Fruit fly (Drosophila melanogaster): ENCODE results near the gene sta.

sta gene

DNA sequence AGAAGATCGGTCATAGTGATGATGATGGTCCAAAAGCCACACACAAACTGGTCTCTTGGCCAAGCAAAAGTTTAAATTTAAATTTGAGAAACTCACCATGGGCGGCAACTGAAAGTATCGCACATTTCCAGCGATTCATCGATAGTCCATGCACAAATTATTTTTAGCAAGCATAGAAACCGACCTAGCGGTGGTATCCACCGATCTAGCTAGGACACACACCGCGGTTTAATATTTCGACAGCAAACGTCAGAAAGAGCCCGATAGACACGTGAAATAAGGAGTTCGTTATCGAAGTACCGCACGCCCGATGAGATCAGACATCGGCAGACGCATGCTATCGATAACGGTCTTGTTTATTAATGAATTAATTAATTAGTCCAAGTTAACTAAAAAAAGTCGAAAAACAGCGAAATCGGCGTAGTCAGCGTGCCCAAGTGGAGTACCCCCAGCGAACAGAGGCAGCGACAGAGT, 29.6 kb upstream of the sta start, which contains the start of gene CG14795 (continued):
- peak; percentile 97 for TF ChIP-seq bbx (GFP tag; IDR thresholded peaks at IDR 0.05; ENCODE audit: partially characterized antibody)
- peak; percentile 47 for TF ChIP-seq lilli (GFP tag; optimal IDR thresholded peaks at IDR 0.05)
- no peak for TF ChIP-seq CG3281 (GFP tag; optimal IDR thresholded peaks at IDR 0.05)
- TF ChIP-seq CG13287 (GFP tag; IDR thresholded peaks at IDR 0.05; ENCODE audit: partially characterized antibody): peak; percentile 97
- peak; percentile 96 for TF ChIP-seq tna (GFP tag; IDR thresholded peaks at IDR 0.05; ENCODE audit: partially characterized antibody)
- TF ChIP-seq esg (GFP tag; conservative IDR thresholded peaks at IDR 0.05): no peak
- TF ChIP-seq ase (GFP tag; IDR thresholded peaks at IDR 0.05): no peak
- no peak for TF ChIP-seq Neu2 (GFP tag; optimal IDR thresholded peaks at IDR 0.05; ENCODE audit: borderline replicate concordance)
- peak; percentile 78 for TF ChIP-seq zen (tag; optimal IDR thresholded peaks at IDR 0.05)
- no peak for TF ChIP-seq Sox100B (GFP tag; optimal IDR thresholded peaks at IDR 0.05)
- peak; percentile 24 for TF ChIP-seq lab (GFP tag; optimal IDR thresholded peaks at IDR 0.05)
- TF ChIP-seq NfI (GFP tag; optimal IDR thresholded peaks at IDR 0.05): peak; percentile 2
- TF ChIP-seq stc (GFP tag; IDR thresholded peaks at IDR 0.05): no peak
- peak; percentile 18 for TF ChIP-seq Bdp1 (GFP tag; optimal IDR thresholded peaks at IDR 0.05)
- TF ChIP-seq CG1832 (GFP tag; optimal IDR thresholded peaks at IDR 0.05): no peak
- peak; percentile 39 for TF ChIP-seq zfh2 (GFP tag; optimal IDR thresholded peaks at IDR 0.05)
- TF ChIP-seq CG15601 (tag; optimal IDR thresholded peaks at IDR 0.05): peak; percentile 50
- TF ChIP-seq CG9932 (GFP tag; IDR thresholded peaks at IDR 0.05): peak; percentile 72
- TF ChIP-seq kah (GFP tag; optimal IDR thresholded peaks at IDR 0.05): no peak
- TF ChIP-seq Nf-YA (GFP tag; IDR thresholded peaks at IDR 0.05): no peak
- TF ChIP-seq CG12155 (GFP tag; optimal IDR thresholded peaks at IDR 0.05): peak; percentile 35
- TF ChIP-seq Opbp (GFP tag; IDR thresholded peaks at IDR 0.05; ENCODE audit: partially characterized antibody): peak; percentile 94
- no peak for TF ChIP-seq tgo (GFP tag; IDR thresholded peaks at IDR 0.05)
- TF ChIP-seq sisA (GFP tag; IDR thresholded peaks at IDR 0.05): no peak
- TF ChIP-seq CG14441 (GFP tag; IDR thresholded peaks at IDR 0.05): no peak
- TF ChIP-seq ind (GFP tag; optimal IDR thresholded peaks at IDR 0.05): no peak
- TF ChIP-seq Camta (GFP tag; optimal IDR thresholded peaks at IDR 0.05): no peak
- TF ChIP-seq amos (GFP tag; IDR thresholded peaks at IDR 0.05; ENCODE audit: partially characterized antibody): peak; percentile 97
- peak; percentile 82 for TF ChIP-seq CG17186 (GFP tag; optimal IDR thresholded peaks at IDR 0.05)
- TF ChIP-seq Myb (GFP tag; optimal IDR thresholded peaks at IDR 0.05): peak; percentile 94
- no peak for TF ChIP-seq disco-r (GFP tag; optimal IDR thresholded peaks at IDR 0.05)
- no peak for TF ChIP-seq CG30431 (GFP tag; optimal IDR thresholded peaks at IDR 0.05)
- TF ChIP-seq CG13624 (GFP tag; optimal IDR thresholded peaks at IDR 0.05): peak; percentile 60
- peak; percentile 38 for TF ChIP-seq Adf1 (GFP tag; IDR thresholded peaks at IDR 0.05)
- TF ChIP-seq wor (GFP tag; IDR thresholded peaks at IDR 0.05): no peak
- no peak for TF ChIP-seq CG6813 (GFP tag; optimal IDR thresholded peaks at IDR 0.05)
- TF ChIP-seq CG17361 (GFP tag; IDR thresholded peaks at IDR 0.05): peak; percentile 14; the same call in 1 of the 3 replicates
- TF ChIP-seq prd (optimal IDR thresholded peaks at IDR 0.05): no peak
- TF ChIP-seq prd (GFP tag; IDR thresholded peaks at IDR 0.05): peak; percentile 5; the same call in 1 of the 3 replicates
- peak; percentile 69 for TF ChIP-seq CG17912 (GFP tag; optimal IDR thresholded peaks at IDR 0.05)
- TF ChIP-seq CG9797 (GFP tag; optimal IDR thresholded peaks at IDR 0.05): peak; percentile 85
- TF ChIP-seq Mad (GFP tag; optimal IDR thresholded peaks at IDR 0.05): peak; percentile 32
- TF ChIP-seq CG12391 (tag; optimal IDR thresholded peaks at IDR 0.05): peak; percentile 23
- no peak for TF ChIP-seq CG8478 (optimal IDR thresholded peaks at IDR 0.05)
- no peak for TF ChIP-seq h (optimal IDR thresholded peaks at IDR 0.05)
- no peak for TF ChIP-seq CG14667 (GFP tag; IDR thresholded peaks at IDR 0.05)
- TF ChIP-seq PHDP (tag; optimal IDR thresholded peaks at IDR 0.05): peak; percentile 27
- TF ChIP-seq CG31388 (GFP tag; optimal IDR thresholded peaks at IDR 0.05): no peak
- TF ChIP-seq fd96Cb (tag; optimal IDR thresholded peaks at IDR 0.05): no peak
- no peak for TF ChIP-seq Fer3 (tag; optimal IDR thresholded peaks at IDR 0.05)
- TF ChIP-seq Scr (GFP tag; IDR thresholded peaks at IDR 0.05; ENCODE audit: partially characterized antibody): peak; percentile 91
- TF ChIP-seq eve (GFP tag; optimal IDR thresholded peaks at IDR 0.05): no peak
